Worm (Caenorhabditis elegans): ENCODE results near the gene F56D6.22.

- TF ChIP-seq elt-3 (tag; optimal IDR thresholded peaks at IDR 0.05) (no peak), aly-2 (tag; optimal IDR thresholded peaks at IDR 0.05) (no peak), sox-4 (tag; optimal IDR thresholded peaks at IDR 0.05) (no peak)
Measured at ce11 chrIV:3914462-3914861, 7.1 kb upstream of the F56D6.22 start, which contains the start of gene F56D6.19.

Measured in whole organism, L1 larva.